Worm (Caenorhabditis elegans) whole organism, L2 larva: Measurements from ENCODE around the gene sph-1.

ENCODE experiments used
- C34F6.9 ChIP-seq: fragments of 150-350 bp; optimal IDR thresholded peaks from 2 replicates; lab custom pipeline; 2014; ENCODE audit warnings: missing biosample characterization, missing genetic modification characterization
- F13H6.1 ChIP-seq: sonication (generic microtip); optimal IDR thresholded peaks from 2 replicates; lab custom pipeline; 2016; ENCODE audit warnings: missing genetic modification characterization, missing compliant biosample characterization
- R02D3.7 ChIP-seq: fragments of 150-350 bp; optimal IDR thresholded peaks from 2 replicates; lab custom pipeline; 2014; ENCODE audit warnings: missing biosample characterization, missing genetic modification characterization
- Y55F3AM.14 ChIP-seq: fragments of 200-800 bp; sonication (Bioruptor generic); optimal IDR thresholded peaks from 2 replicates; lab custom pipeline; 2018; ENCODE audit warnings: mild to moderate bottlenecking, missing genetic modification characterization, missing compliant biosample characterization
- alr-1 ChIP-seq: fragments of 150-350 bp; optimal IDR thresholded peaks from 2 replicates; lab custom pipeline; 2014; ENCODE audit warnings: missing biosample characterization, missing genetic modification characterization
- blmp-1 ChIP-seq: sonication (generic microtip); optimal IDR thresholded peaks from 2 replicates; lab custom pipeline; 2017; ENCODE audit warnings: missing genetic modification characterization, mild to moderate bottlenecking, missing compliant biosample characterization, antibody characterized with exemption, moderate library complexity; ENCODE audit not compliant: insufficient read depth
- egl-27 ChIP-seq: sonication (generic microtip); optimal IDR thresholded peaks from 3 replicates; lab custom pipeline; 2017; ENCODE audit warnings: missing biosample characterization, missing genetic modification reagents, missing genetic modification characterization
- fos-1 ChIP-seq: fragments of 150-350 bp; optimal IDR thresholded peaks from 2 replicates; lab custom pipeline; 2014; ENCODE audit warnings: missing biosample characterization, missing genetic modification characterization
- gmeb-1 ChIP-seq: fragments of 150-350 bp; optimal IDR thresholded peaks from 2 replicates; lab custom pipeline; 2014; ENCODE audit warnings: missing biosample characterization, missing genetic modification characterization
- lin-11 ChIP-seq: fragments of 150-350 bp; sonication (generic microtip); optimal IDR thresholded peaks from 2 replicates; lab custom pipeline; 2014; ENCODE audit warnings: missing biosample characterization, missing genetic modification characterization, inconsistent platforms, mixed read lengths
- lin-13 ChIP-seq: fragments of 150-350 bp; optimal IDR thresholded peaks from 2 replicates; lab custom pipeline; 2014; ENCODE audit warnings: missing biosample characterization, missing genetic modification reagents, missing genetic modification characterization
- lsy-2 ChIP-seq, 2 experiments: fragments of 150-350 bp in 1 of 2; sonication (generic microtip) in 1 of 2; optimal IDR thresholded peaks; 2 replicates each; lab custom pipeline; 2014 to 2017; ENCODE audit warnings: missing biosample characterization in 2 of 2, missing genetic modification characterization in 2 of 2
- mab-5 ChIP-seq: fragments of 150-350 bp; optimal IDR thresholded peaks from 2 replicates; lab custom pipeline; 2014; ENCODE audit warnings: missing biosample characterization, missing genetic modification characterization
- mbf-1 ChIP-seq: sonication (generic microtip); optimal IDR thresholded peaks from 2 replicates; lab custom pipeline; 2017; ENCODE audit warnings: missing biosample characterization, missing genetic modification characterization
- mdl-1 ChIP-seq, 2 experiments: fragments of 150-350 bp in 1 of 2; sonication (generic microtip) in 1 of 2; optimal IDR thresholded peaks; 2 replicates each; lab custom pipeline; 2017; ENCODE audit warnings: missing biosample characterization in 2 of 2, missing genetic modification characterization in 2 of 2
- nhr-10 ChIP-seq: sonication (generic microtip); optimal IDR thresholded peaks from 2 replicates; lab custom pipeline; 2017; ENCODE audit warnings: missing biosample characterization, missing genetic modification characterization
- nhr-11 ChIP-seq: fragments of 150-350 bp; optimal IDR thresholded peaks from 2 replicates; lab custom pipeline; 2014; ENCODE audit warnings: missing biosample characterization, missing genetic modification characterization
- nhr-21 ChIP-seq: fragments of 150-350 bp; optimal IDR thresholded peaks from 2 replicates; lab custom pipeline; 2014; ENCODE audit warnings: missing biosample characterization, missing genetic modification characterization
- nhr-23 ChIP-seq: fragments of 150-350 bp; optimal IDR thresholded peaks from 2 replicates; lab custom pipeline; 2014; ENCODE audit warnings: missing biosample characterization, missing genetic modification reagents, missing genetic modification characterization
- nhr-237 ChIP-seq: fragments of 150-350 bp; optimal IDR thresholded peaks from 2 replicates; lab custom pipeline; 2014; ENCODE audit warnings: missing biosample characterization, missing genetic modification characterization
- nhr-25 ChIP-seq: fragments of 150-350 bp; sonication (generic microtip); optimal IDR thresholded peaks from 3 replicates; lab custom pipeline; 2014; ENCODE audit warnings: missing biosample characterization, missing genetic modification characterization
- nhr-77 ChIP-seq: fragments of 150-350 bp; optimal IDR thresholded peaks from 2 replicates; lab custom pipeline; 2014; ENCODE audit warnings: missing biosample characterization, missing genetic modification characterization
- peb-1 ChIP-seq: fragments of 150-350 bp; optimal IDR thresholded peaks from 2 replicates; lab custom pipeline; 2014; ENCODE audit warnings: missing biosample characterization, missing genetic modification characterization
- sem-4 ChIP-seq: fragments of 150-350 bp; optimal IDR thresholded peaks from 2 replicates; lab custom pipeline; 2014; ENCODE audit warnings: missing biosample characterization, missing genetic modification reagents, missing genetic modification characterization
- skn-1 ChIP-seq: sonication (generic microtip); optimal IDR thresholded peaks from 2 replicates; lab custom pipeline; 2017; ENCODE audit warnings: missing biosample characterization, missing genetic modification characterization
- sma-3 ChIP-seq: sonication (generic microtip); optimal IDR thresholded peaks from 2 replicates; lab custom pipeline; 2016; ENCODE audit warnings: missing genetic modification reagents, missing genetic modification characterization, missing compliant biosample characterization
- sma-9 ChIP-seq, 2 experiments: fragments of 150-350 bp in 1 of 2; sonication (generic microtip) in 1 of 2; optimal IDR thresholded peaks; 2 replicates each; lab custom pipeline; 2014 to 2016; ENCODE audit warnings: missing genetic modification characterization in 2 of 2, mild to moderate bottlenecking in 1 of 2, missing biosample characterization in 1 of 2, missing compliant biosample characterization in 1 of 2, missing genetic modification reagents in 1 of 2, moderate library complexity in 1 of 2
- unc-39 ChIP-seq: fragments of 150-350 bp; optimal IDR thresholded peaks from 2 replicates; lab custom pipeline; 2014; ENCODE audit warnings: missing biosample characterization, missing genetic modification characterization
- unc-62 ChIP-seq: fragments of 150-350 bp; optimal IDR thresholded peaks from 2 replicates; lab custom pipeline; 2014; ENCODE audit warnings: missing biosample characterization, missing genetic modification reagents, missing genetic modification characterization
- zag-1 ChIP-seq: fragments of 150-350 bp; optimal IDR thresholded peaks from 2 replicates; lab custom pipeline; 2014; ENCODE audit warnings: missing biosample characterization, missing genetic modification characterization

sph-1 gene

DNA sequence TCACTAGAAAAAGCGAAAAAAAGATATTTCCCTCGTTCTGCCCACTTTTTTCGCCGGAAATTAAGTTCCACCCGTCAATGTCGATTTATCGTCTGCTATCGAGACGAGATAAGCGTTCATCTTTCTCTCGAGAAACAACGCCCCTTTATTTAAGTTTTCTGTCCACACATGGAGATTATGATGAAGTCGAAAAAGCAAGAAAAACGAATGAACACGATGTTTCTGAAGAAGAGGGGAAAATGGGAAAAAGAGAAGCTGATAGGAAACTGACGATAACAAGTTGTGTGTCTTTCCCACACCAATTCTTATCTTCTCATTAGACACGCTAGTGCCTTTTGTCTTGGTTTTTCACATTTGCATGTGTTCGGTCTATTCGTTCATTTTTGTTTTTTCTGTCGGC lies 41.4 kb upstream of the sph-1 start:
- TF ChIP-seq egl-27 (tag; lab: Kevin White, UChicago) = no peak
- TF ChIP-seq lin-13 (GFP tag; lab: Kevin White, UChicago) = no peak
- TF ChIP-seq lsy-2 (tag; optimal IDR thresholded peaks at IDR 0.05; lab: Kevin White, UChicago) = no peak
- peak; percentile 6 for TF ChIP-seq nhr-25 (tag; lab: Kevin White, UChicago)
- TF ChIP-seq mab-5 (tag; lab: Kevin White, UChicago) = no peak
- TF ChIP-seq gmeb-1 (tag; lab: Kevin White, UChicago) = no peak
- TF ChIP-seq blmp-1 (tag; lab: Kevin White, UChicago) = peak; percentile 23
- TF ChIP-seq fos-1 (tag; lab: Kevin White, UChicago) = peak; percentile 76

ce11 chrIV:8173610-8174009 lies 40.3 kb upstream of the sph-1 start:
- no peak for TF ChIP-seq alr-1 (tag; lab: Kevin White, UChicago)
- TF ChIP-seq nhr-23 (tag; lab: Kevin White, UChicago) = no peak
- no peak for TF ChIP-seq lin-13 (GFP tag; lab: Kevin White, UChicago)
- TF ChIP-seq nhr-25 (tag; lab: Kevin White, UChicago) = no peak
- no peak for TF ChIP-seq nhr-11 (tag; lab: Kevin White, UChicago)
- TF ChIP-seq blmp-1 (tag; lab: Kevin White, UChicago) = no peak
- no peak for TF ChIP-seq R02D3.7 (tag; lab: Kevin White, UChicago)
- TF ChIP-seq mdl-1 (tag; optimal IDR thresholded peaks at IDR 0.05; lab: Kevin White, UChicago) = no peak
- no peak for TF ChIP-seq egl-27 (tag; lab: Kevin White, UChicago)
- TF ChIP-seq sem-4 (tag; lab: Kevin White, UChicago) = no peak

- peak; percentile 43 for TF ChIP-seq nhr-25 (tag; lab: Kevin White, UChicago)
- no peak for TF ChIP-seq nhr-10
These were observed 38.0 kb upstream of the sph-1 start for ce11 chrIV:8171376-8171775.

ce11 chrIV:8170264-8170663 lies 36.9 kb upstream of the sph-1 start:
- no peak for TF ChIP-seq mbf-1 (tag; lab: Kevin White, UChicago)
- TF ChIP-seq sma-9 (GFP tag; optimal IDR thresholded peaks at IDR 0.05; lab: Kevin White, UChicago) = peak; percentile 19
- TF ChIP-seq sma-9 (tag; optimal IDR thresholded peaks at IDR 0.05; lab: Kevin White, UChicago) = no peak
- no peak for TF ChIP-seq mdl-1 (tag; optimal IDR thresholded peaks at IDR 0.05; lab: Kevin White, UChicago)
- peak; percentile 51 for TF ChIP-seq F13H6.1 (tag; lab: Kevin White, UChicago)
- peak; percentile 11 for TF ChIP-seq sem-4 (tag; lab: Kevin White, UChicago)
- TF ChIP-seq nhr-11 (tag; lab: Kevin White, UChicago) = no peak
- peak; percentile 17 for TF ChIP-seq sma-3 (GFP tag; lab: Kevin White, UChicago)
- TF ChIP-seq skn-1 = no peak
- TF ChIP-seq egl-27 (tag; lab: Kevin White, UChicago) = peak; percentile 33
- TF ChIP-seq fos-1 (tag; lab: Kevin White, UChicago) = peak; percentile 31
- TF ChIP-seq C34F6.9 (tag; lab: Kevin White, UChicago) = no peak
- peak; percentile 19 for TF ChIP-seq nhr-21 (tag; lab: Kevin White, UChicago)
- TF ChIP-seq nhr-10 = no peak
- peak; percentile 20 for TF ChIP-seq blmp-1 (tag; lab: Kevin White, UChicago)

DNA sequence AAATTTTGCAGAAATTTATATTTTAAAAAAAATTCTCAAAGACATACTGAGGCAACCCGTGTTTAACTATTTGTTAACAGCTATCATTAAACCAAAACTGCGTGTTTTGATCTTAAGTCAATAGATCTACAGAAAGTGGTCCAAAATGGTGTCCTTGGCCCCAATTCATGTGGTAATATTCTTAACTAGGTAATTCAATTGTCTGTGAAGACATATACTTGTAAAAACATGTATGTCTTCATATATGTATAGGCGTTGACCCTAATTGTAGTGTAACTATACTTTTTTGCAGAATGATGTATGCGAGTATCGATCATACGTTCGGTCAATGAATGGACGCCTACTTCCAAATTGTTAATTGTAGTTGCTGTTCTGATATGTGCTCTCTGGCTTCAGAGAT lies 36.3 kb upstream of the sph-1 start, which contains the start of gene C07G1.15:
C07G1.15 (plus strand) TSS at position 301 of the 400 bp plus-strand sequence.
- TF ChIP-seq unc-62 (GFP tag; lab: Kevin White, UChicago) (no peak), sma-9 (GFP tag; optimal IDR thresholded peaks at IDR 0.05; lab: Kevin White, UChicago) (no peak), sma-9 (tag; optimal IDR thresholded peaks at IDR 0.05; lab: Kevin White, UChicago) (no peak), egl-27 (tag; lab: Kevin White, UChicago) (no peak), Y55F3AM.14 (GFP tag; lab: Kevin White, UChicago) (no peak), sem-4 (tag; lab: Kevin White, UChicago) (no peak), F13H6.1 (tag; lab: Kevin White, UChicago) (no peak), zag-1 (tag; lab: Kevin White, UChicago) (no peak), lin-11 (tag; lab: Kevin White, UChicago) (no peak), nhr-77 (tag; lab: Kevin White, UChicago) (no peak), nhr-11 (tag; lab: Kevin White, UChicago) (no peak), mbf-1 (tag; lab: Kevin White, UChicago) (no peak), nhr-237 (tag; lab: Kevin White, UChicago) (no peak), nhr-25 (tag; lab: Kevin White, UChicago) (no peak), unc-39 (tag; lab: Kevin White, UChicago) (no peak), mab-5 (tag; lab: Kevin White, UChicago) (no peak), sma-3 (GFP tag; lab: Kevin White, UChicago) (no peak), nhr-21 (tag; lab: Kevin White, UChicago) (no peak), peb-1 (tag; lab: Kevin White, UChicago) (no peak)
